Worm (Caenorhabditis elegans): Measurements from ENCODE around the gene xtr-2.
"Not testable (repeated sequence)": the region's sequence is repeated elsewhere in the genome, so short reads cannot be mapped to it uniquely, and the experiment has no call there.

xtr-2 gene

DNA sequence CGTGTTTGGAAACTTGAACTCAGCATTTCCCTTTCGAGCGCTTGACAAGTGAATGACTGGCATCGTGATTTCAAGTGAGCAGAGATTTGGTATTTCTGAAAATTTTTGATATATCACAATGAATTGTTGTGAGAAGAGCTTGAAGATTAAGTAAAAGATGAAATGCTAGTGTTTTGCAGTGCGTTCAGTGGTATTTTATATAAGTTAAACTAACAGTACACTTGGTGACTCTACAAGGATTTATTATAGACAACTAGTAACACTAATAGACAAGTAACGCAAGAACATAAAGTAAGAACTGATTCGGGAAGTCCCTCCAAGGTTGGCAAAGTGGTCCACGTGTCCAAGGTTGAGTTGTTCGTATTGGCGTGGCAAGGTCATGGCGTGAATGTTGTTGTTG, 12.6 kb upstream of the xtr-2 start, which contains the start of gene dot-1.3:
TSS of gene dot-1.3 (minus strand) at position 101 of the 400 bp plus-strand sequence.
- not testable (repeated sequence) for TF ChIP-seq fos-1 (tag; optimal IDR thresholded peaks at IDR 0.05); nhr-11 (tag; optimal IDR thresholded peaks at IDR 0.05); ama-1 (optimal IDR thresholded peaks at IDR 0.05)

ce11 chrX:12304231-12304630, 11.1 kb upstream of the xtr-2 start:
- no peak for TF ChIP-seq ceh-9 (tag; optimal IDR thresholded peaks at IDR 0.05)
- TF ChIP-seq mdl-1 (tag; optimal IDR thresholded peaks at IDR 0.05), result no peak
- TF ChIP-seq ztf-4 (tag; optimal IDR thresholded peaks at IDR 0.05), result no peak
- TF ChIP-seq nhr-76 (tag; optimal IDR thresholded peaks at IDR 0.05), result no peak
- no peak for TF ChIP-seq unc-39 (tag; optimal IDR thresholded peaks at IDR 0.05)
- TF ChIP-seq ztf-11 (tag; optimal IDR thresholded peaks at IDR 0.05), result no peak
- TF ChIP-seq hmg-11 (tag; optimal IDR thresholded peaks at IDR 0.05), result no peak
- TF ChIP-seq ama-1 (optimal IDR thresholded peaks at IDR 0.05), result no peak
- TF ChIP-seq nhr-12 (tag; optimal IDR thresholded peaks at IDR 0.05), result no peak
- TF ChIP-seq eor-1 (tag; optimal IDR thresholded peaks at IDR 0.05), result no peak

DNA sequence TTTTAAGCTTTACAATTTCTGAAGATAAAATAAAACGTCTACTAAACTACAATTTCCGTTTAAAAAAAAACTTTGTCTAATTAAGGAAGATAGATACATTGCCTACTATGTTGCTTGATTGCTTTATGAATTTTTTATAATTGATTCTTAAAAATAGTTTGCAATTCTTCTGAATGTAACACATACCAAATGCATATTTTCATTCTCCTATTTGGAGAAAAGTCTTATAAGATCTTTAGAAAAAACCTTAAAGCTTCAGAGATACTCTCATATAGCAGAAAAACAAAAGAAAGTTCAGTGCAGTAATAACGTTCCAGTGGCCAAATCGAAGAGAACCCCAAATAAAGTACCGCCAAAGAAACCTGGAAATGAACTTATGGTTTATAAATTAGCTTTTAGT, 8.8 kb upstream of the xtr-2 start, which contains the start of gene phf-32:
TSS of gene phf-32 (plus strand) at position 301 of the 400 bp plus-strand sequence.
- TF ChIP-seq pqm-1 (tag; optimal IDR thresholded peaks at IDR 0.05), result no peak
- TF ChIP-seq pha-4 (tag; optimal IDR thresholded peaks at IDR 0.05), result no peak
- TF ChIP-seq ceh-82 (tag; optimal IDR thresholded peaks at IDR 0.05), result no peak
- TF ChIP-seq elt-1 (tag; optimal IDR thresholded peaks at IDR 0.05), result no peak
- no peak for TF ChIP-seq fos-1 (tag; optimal IDR thresholded peaks at IDR 0.05)
- TF ChIP-seq ceh-28 (tag; optimal IDR thresholded peaks at IDR 0.05), result no peak
- no peak for TF ChIP-seq fkh-10 (GFP tag; optimal IDR thresholded peaks at IDR 0.05)
- TF ChIP-seq tbx-2 (tag; optimal IDR thresholded peaks at IDR 0.05), result no peak
- no peak for TF ChIP-seq nhr-28 (tag; optimal IDR thresholded peaks at IDR 0.05)
- TF ChIP-seq hmg-11 (tag; optimal IDR thresholded peaks at IDR 0.05), result no peak
- TF ChIP-seq R02D3.7 (tag; optimal IDR thresholded peaks at IDR 0.05), result no peak
- TF ChIP-seq daf-12 (tag; optimal IDR thresholded peaks at IDR 0.05), result no peak
- no peak for TF ChIP-seq ceh-16 (tag; optimal IDR thresholded peaks at IDR 0.05)
- no peak for TF ChIP-seq nhr-11 (tag; optimal IDR thresholded peaks at IDR 0.05)
- TF ChIP-seq eor-1 (tag; optimal IDR thresholded peaks at IDR 0.05), result no peak
- no peak for TF ChIP-seq egl-27 (tag; optimal IDR thresholded peaks at IDR 0.05)
- no peak for TF ChIP-seq lin-39 (tag; optimal IDR thresholded peaks at IDR 0.05)
- no peak for TF ChIP-seq nfya-1 (tag; optimal IDR thresholded peaks at IDR 0.05; ENCODE audit: insufficient read depth)
- TF ChIP-seq nhr-67 (tag; optimal IDR thresholded peaks at IDR 0.05), result no peak

ce11 chrX:12308045-12308499, 7.3 kb upstream of the xtr-2 start, which contains the start of gene F17A2.16:
F17A2.16 (plus strand) TSS chrX:12308449.
- TF ChIP-seq nhr-11, lin-15B, lin-39 (tag; optimal IDR thresholded peaks at IDR 0.05): not testable (repeated sequence)

DNA sequence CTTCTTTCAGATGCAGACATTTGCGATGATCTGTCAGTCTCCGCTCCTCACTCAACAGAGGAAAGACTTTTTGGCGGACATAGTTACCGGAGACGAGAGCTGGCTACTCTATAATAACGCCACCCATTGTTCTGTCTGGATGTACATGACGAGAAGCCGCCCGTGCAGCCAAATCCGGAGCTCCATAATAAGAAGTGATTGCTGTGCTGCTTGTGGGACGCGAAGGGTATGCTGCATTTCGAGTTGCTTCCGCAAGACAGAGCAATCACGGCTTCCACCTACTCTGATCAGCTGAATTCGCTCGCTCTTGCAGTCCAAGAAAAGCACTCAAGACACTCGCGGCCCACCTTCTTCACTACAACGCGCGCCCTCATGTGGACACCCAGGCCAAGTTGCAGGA, 1.6 kb upstream of the xtr-2 start:
- TF ChIP-seq pha-4 (tag; optimal IDR thresholded peaks at IDR 0.05) (no peak), ceh-82 (tag; optimal IDR thresholded peaks at IDR 0.05) (no peak), elt-3 (tag; optimal IDR thresholded peaks at IDR 0.05) (no peak), nhr-28 (tag; optimal IDR thresholded peaks at IDR 0.05) (no peak), nhr-67 (tag; optimal IDR thresholded peaks at IDR 0.05) (no peak), nhr-25 (tag; optimal IDR thresholded peaks at IDR 0.05) (no peak), nhr-237 (tag; optimal IDR thresholded peaks at IDR 0.05) (no peak), fkh-10 (GFP tag; optimal IDR thresholded peaks at IDR 0.05) (no peak), elt-2 (tag; optimal IDR thresholded peaks at IDR 0.05) (no peak), nhr-11 (tag; optimal IDR thresholded peaks at IDR 0.05) (no peak), lsy-12 (tag; optimal IDR thresholded peaks at IDR 0.05) (no peak), snpc-4 (tag; optimal IDR thresholded peaks at IDR 0.05) (no peak)

ce11 chrX:12314395-12314794, 973 bp upstream of the xtr-2 start:
- TF ChIP-seq sea-2 (GFP tag; optimal IDR thresholded peaks at IDR 0.05) (no peak), elt-1 (tag; optimal IDR thresholded peaks at IDR 0.05) (no peak), nhr-23 (tag; optimal IDR thresholded peaks at IDR 0.05) (no peak), elt-3 (tag; optimal IDR thresholded peaks at IDR 0.05) (no peak), nhr-12 (tag; optimal IDR thresholded peaks at IDR 0.05) (no peak), unc-39 (tag; optimal IDR thresholded peaks at IDR 0.05) (no peak), egl-5 (tag; optimal IDR thresholded peaks at IDR 0.05) (no peak), nhr-25 (tag; optimal IDR thresholded peaks at IDR 0.05) (no peak), ceh-16 (tag; optimal IDR thresholded peaks at IDR 0.05) (no peak), mml-1 (tag; optimal IDR thresholded peaks at IDR 0.05) (no peak), lin-39 (tag; optimal IDR thresholded peaks at IDR 0.05) (no peak), eor-1 (tag; optimal IDR thresholded peaks at IDR 0.05) (no peak), nhr-76 (tag; optimal IDR thresholded peaks at IDR 0.05) (no peak), egl-27 (tag; optimal IDR thresholded peaks at IDR 0.05) (no peak), tbx-2 (tag; optimal IDR thresholded peaks at IDR 0.05) (no peak), fos-1 (tag; optimal IDR thresholded peaks at IDR 0.05) (no peak), skn-1 (tag; optimal IDR thresholded peaks at IDR 0.05) (no peak), ztf-11 (tag; optimal IDR thresholded peaks at IDR 0.05) (no peak), ZK546.5 (tag; optimal IDR thresholded peaks at IDR 0.05) (no peak), jun-1 (tag; optimal IDR thresholded peaks at IDR 0.05) (no peak)
